Fruit fly (Drosophila melanogaster): Measurements from ENCODE around the gene emei.
A peak's percentile ranks its signal among the peaks of the same experiment; 100 is the strongest.

emei gene

DNA sequence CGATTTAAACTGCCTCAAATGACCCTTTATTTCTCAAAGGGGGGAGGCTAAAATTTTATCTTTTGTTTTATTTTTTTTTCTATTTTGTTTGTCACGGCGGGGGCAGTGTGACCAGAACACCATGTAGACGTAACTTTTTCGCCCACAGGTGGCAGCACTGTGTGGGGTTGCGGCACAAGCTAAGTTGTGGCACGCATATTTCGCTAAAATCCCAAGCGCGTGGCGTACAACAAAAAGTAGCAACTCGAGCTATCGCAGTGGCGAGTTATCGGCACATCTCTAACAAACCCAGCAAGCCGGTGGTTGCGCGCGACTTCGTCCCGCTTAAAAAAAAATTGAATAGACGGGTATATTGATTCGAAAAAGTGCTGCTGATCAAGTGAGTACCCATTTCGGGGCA lies 13.6 kb downstream of the emei start, which contains the start of the genes Ufd1 and NaPi-III (continued):
- peak; percentile 23 for TF ChIP-seq ems (GFP tag; optimal IDR thresholded peaks at IDR 0.05)
- peak; percentile 68 for TF ChIP-seq CG13624 (GFP tag; optimal IDR thresholded peaks at IDR 0.05)
- TF ChIP-seq HLH54F (GFP tag; optimal IDR thresholded peaks at IDR 0.05): peak; percentile 43
- TF ChIP-seq Sox102F (GFP tag; optimal IDR thresholded peaks at IDR 0.05): peak; percentile 16
- TF ChIP-seq Antp (GFP tag; optimal IDR thresholded peaks at IDR 0.05): peak; percentile 10
- TF ChIP-seq zen2 (GFP tag; IDR thresholded peaks at IDR 0.05; ENCODE audit: partially characterized antibody): peak; percentile 65; the same call in 2 of the 3 replicates
- TF ChIP-seq Adf1 (GFP tag; IDR thresholded peaks at IDR 0.05): 0 out of 2 replicates have a peak, but pooled peaks have one; percentile 11
- no peak for TF ChIP-seq Nf-YC (tag; optimal IDR thresholded peaks at IDR 0.05)
- TF ChIP-seq caup (GFP tag; optimal IDR thresholded peaks at IDR 0.05; ENCODE audit: severe bottlenecking): peak; percentile 38
- no peak for TF ChIP-seq CG31224 (GFP tag; IDR thresholded peaks at IDR 0.05)
- peak; percentile 59 for TF ChIP-seq nerfin-2 (GFP tag; IDR thresholded peaks at IDR 0.05; ENCODE audit: partially characterized antibody)
- peak; percentile 71 for TF ChIP-seq CG17829 (tag; optimal IDR thresholded peaks at IDR 0.05)
- TF ChIP-seq CTCF (GFP tag; optimal IDR thresholded peaks at IDR 0.05): peak; percentile 92
- peak in 1 of 2 experiments; percentile 35 for TF ChIP-seq chif (GFP tag; optimal IDR thresholded peaks at IDR 0.05)
- TF ChIP-seq CG6175 (GFP tag; IDR thresholded peaks at IDR 0.05): peak; percentile 100
- no peak for TF ChIP-seq slou (GFP tag; optimal IDR thresholded peaks at IDR 0.05)
- no peak for TF ChIP-seq CG3281 (GFP tag; optimal IDR thresholded peaks at IDR 0.05)
- peak; percentile 2 for TF ChIP-seq luna (GFP tag; optimal IDR thresholded peaks at IDR 0.05)
- TF ChIP-seq ap (GFP tag; IDR thresholded peaks at IDR 0.05): no peak
- TF ChIP-seq fu2 (GFP tag; optimal IDR thresholded peaks at IDR 0.05): peak; percentile 17
- TF ChIP-seq dysf (GFP tag; IDR thresholded peaks at IDR 0.05): peak; percentile 38; the same call in 1 of the 3 replicates
- TF ChIP-seq Bgb (GFP tag; IDR thresholded peaks at IDR 0.05; ENCODE audit: partially characterized antibody): peak; percentile 91
- peak; percentile 69; the same call in 2 of the 3 replicates for TF ChIP-seq Dbx (GFP tag; IDR thresholded peaks at IDR 0.05)
- peak; percentile 84 for TF ChIP-seq ato (GFP tag; IDR thresholded peaks at IDR 0.05; ENCODE audit: partially characterized antibody)
- peak; percentile 94 for TF ChIP-seq CG1603 (tag; optimal IDR thresholded peaks at IDR 0.05)
- peak; percentile 84 for TF ChIP-seq hbn (GFP tag; IDR thresholded peaks at IDR 0.05; ENCODE audit: partially characterized antibody)
- TF ChIP-seq lab (GFP tag; optimal IDR thresholded peaks at IDR 0.05): peak; percentile 30
- TF ChIP-seq gfzf (GFP tag; optimal IDR thresholded peaks at IDR 0.05): peak; percentile 98
- peak; percentile 14 for TF ChIP-seq NfI (GFP tag; optimal IDR thresholded peaks at IDR 0.05)
- TF ChIP-seq CG16779 (GFP tag; IDR thresholded peaks at IDR 0.05): no peak
- no peak for TF ChIP-seq HLH3B (GFP tag; IDR thresholded peaks at IDR 0.05)
- peak; percentile 46 for TF ChIP-seq CG13775 (GFP tag; optimal IDR thresholded peaks at IDR 0.05)
- peak; percentile 92 for TF ChIP-seq BEAF-32 (GFP tag; optimal IDR thresholded peaks at IDR 0.05)
- peak in 1 of 3 experiments; percentile 80 for TF ChIP-seq Stat92E (GFP tag; optimal IDR thresholded peaks at IDR 0.05)
- peak; percentile 26; the same call in 1 of the 4 replicates for TF ChIP-seq Gug (GFP tag; IDR thresholded peaks at IDR 0.05)
- peak; percentile 20; the same call in 1 of the 2 replicates for TF ChIP-seq lmd (GFP tag; IDR thresholded peaks at IDR 0.05)
- no peak for TF ChIP-seq bsh (GFP tag; optimal IDR thresholded peaks at IDR 0.05)
- TF ChIP-seq CG4424 (GFP tag; optimal IDR thresholded peaks at IDR 0.05): no peak
- TF ChIP-seq dm (GFP tag; optimal IDR thresholded peaks at IDR 0.05): peak; percentile 73
- peak; percentile 87 for TF ChIP-seq MESR4 (GFP tag; optimal IDR thresholded peaks at IDR 0.05)
- peak; percentile 82 for TF ChIP-seq CG4360 (GFP tag; IDR thresholded peaks at IDR 0.05)
- TF ChIP-seq CHES-1-like (GFP tag; optimal IDR thresholded peaks at IDR 0.05): peak; percentile 87
- TF ChIP-seq NK7.1 (GFP tag; optimal IDR thresholded peaks at IDR 0.05): no peak
- peak; percentile 41 for TF ChIP-seq nerfin-1 (tag; optimal IDR thresholded peaks at IDR 0.05)
- TF ChIP-seq gsb (GFP tag; IDR thresholded peaks at IDR 0.05): no peak
- peak; percentile 61; the same call in 2 of the 3 replicates for TF ChIP-seq vnd (GFP tag; IDR thresholded peaks at IDR 0.05; ENCODE audit: partially characterized antibody)
- TF ChIP-seq Hmr (GFP tag; optimal IDR thresholded peaks at IDR 0.05): peak; percentile 90
- TF ChIP-seq pnt (GFP tag; optimal IDR thresholded peaks at IDR 0.05): peak; percentile 26
- TF ChIP-seq CG32772 (GFP tag; IDR thresholded peaks at IDR 0.05): peak; percentile 85
